Worm (Caenorhabditis elegans) whole organism, early embryonic: ENCODE results near the gene srg-8.

Experiments
- F13C5.2 ChIP-seq: sonication (generic microtip); optimal IDR thresholded peaks from 2 replicates; lab custom pipeline; 2017; ENCODE audit warnings: mild to moderate bottlenecking, missing genetic modification characterization, inconsistent platforms, missing compliant biosample characterization
- aly-1 ChIP-seq: sonication (generic microtip); optimal IDR thresholded peaks from 2 replicates; lab custom pipeline; 2016; ENCODE audit warnings: missing genetic modification characterization, missing compliant biosample characterization
- ama-1 ChIP-seq: fragments of 150-350 bp; optimal IDR thresholded peaks from 2 replicates; lab custom pipeline; 2014
- hmbx-1 ChIP-seq: sonication (generic microtip); optimal IDR thresholded peaks from 2 replicates; lab custom pipeline; 2016; ENCODE audit warnings: mild to moderate bottlenecking, missing genetic modification characterization, missing compliant biosample characterization
- pes-1 ChIP-seq: fragments of 200-800 bp; sonication (Bioruptor generic); IDR thresholded peaks from 2 replicates; pipeline ENCODE4 v1.3.6; 2022; ENCODE audit warnings: missing genetic modification reagents, missing genetic modification characterization, missing compliant biosample characterization
- sea-1 ChIP-seq: fragments of 200-800 bp; sonication (Bioruptor generic); conservative IDR thresholded peaks from 2 replicates; pipeline ENCODE4 v1.3.6; 2022; ENCODE audit warnings: missing genetic modification characterization, missing compliant biosample characterization

- TF ChIP-seq aly-1 (tag; lab: Kevin White, UChicago) (no peak), ama-1 (lab: Kevin White, UChicago) (no peak), pes-1 (GFP tag; lab: Robert Waterston, UW) (no peak), F13C5.2 (no peak), hmbx-1 (tag; lab: Kevin White, UChicago) (no peak), sea-1 (GFP tag; lab: Robert Waterston, UW) (no peak)
Measured at ce11 chrIII:6297599-6297998, 43.0 kb upstream of the srg-8 start.
